Worm (Caenorhabditis elegans): ENCODE measurements around the gene lurp-3.

DNA sequence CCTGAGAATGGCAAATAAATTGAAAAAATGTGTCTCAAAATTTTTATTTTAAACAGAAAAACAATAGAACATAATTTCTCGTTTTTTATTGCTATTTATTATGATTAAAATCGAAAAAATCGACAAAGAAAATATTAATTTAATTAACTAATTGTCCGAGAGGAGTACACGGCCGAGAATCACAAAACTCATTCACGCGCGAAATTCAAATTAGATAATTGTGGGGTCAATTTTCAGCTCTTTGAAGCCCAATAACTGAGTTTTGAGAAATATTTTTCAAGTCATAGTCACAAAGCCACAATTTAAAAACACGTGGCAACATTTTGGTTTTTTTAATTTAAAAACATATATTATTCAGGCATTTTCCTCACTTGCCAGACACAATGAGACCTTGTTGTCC lies 46.5 kb upstream of the lurp-3 start:
- TF ChIP-seq nhr-12 (tag; optimal IDR thresholded peaks at IDR 0.05) (no peak), lin-13 (tag; optimal IDR thresholded peaks at IDR 0.05) (no peak), elt-3 (tag; optimal IDR thresholded peaks at IDR 0.05) (no peak)
